Fruit fly (Drosophila melanogaster) ovary, adult (tissue): ENCODE data around the gene stx.

Experiments used
- CG17801 ChIP-seq: fragments of 200-800 bp; optimal IDR thresholded peaks from 2 replicates; lab custom pipeline; 2019; ENCODE audit warnings: missing biosample characterization, mild to moderate bottlenecking, missing genetic modification characterization, moderate library complexity; ENCODE audit not compliant: partially characterized antibody

stx gene

DNA sequence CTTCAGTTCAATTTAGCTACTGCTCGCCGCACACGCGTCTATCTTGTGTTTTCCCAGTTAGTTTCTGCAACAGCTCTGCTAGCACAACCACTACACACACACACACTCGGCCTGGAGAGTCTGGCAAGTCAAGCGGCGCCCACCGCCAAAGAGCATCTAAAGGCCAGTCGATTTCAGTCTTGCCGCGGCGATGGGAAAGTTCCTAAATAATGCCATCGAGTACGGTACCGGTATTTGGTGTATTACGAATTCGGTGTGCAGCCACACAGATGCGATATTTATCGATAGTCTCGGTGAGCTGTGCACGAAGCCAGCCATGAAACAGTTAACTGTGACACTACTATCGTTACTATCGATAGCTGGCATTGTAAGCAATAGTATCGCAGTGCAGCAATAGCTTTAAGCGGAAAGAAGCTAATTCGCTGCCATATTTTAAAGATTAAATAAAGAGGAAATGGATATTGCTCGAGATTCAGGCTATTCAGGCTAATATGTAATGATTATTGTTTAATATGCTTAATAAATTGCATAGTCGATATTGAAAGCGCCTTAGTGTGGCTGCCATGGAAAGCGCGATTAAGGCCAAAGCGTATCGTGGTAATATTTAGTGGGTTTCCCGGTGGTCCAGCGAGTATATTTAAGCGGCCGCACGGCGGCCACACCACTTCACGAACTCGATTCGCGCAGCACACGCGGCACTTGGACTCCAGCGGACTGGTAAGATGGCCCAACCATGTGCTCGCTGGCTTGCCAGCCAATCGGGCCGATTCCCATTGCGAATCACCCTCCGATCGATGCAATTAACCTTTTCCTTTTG lies at the start of gene stx:
TSS of gene stx (minus strand) at position 171 of the 817 bp plus-strand sequence.
- peak; percentile 19 for TF ChIP-seq CG17801

- TF ChIP-seq CG17801 = no peak
These were observed 44.5 kb upstream of the stx start for dm6 chrX:10789279-10789678.

- TF ChIP-seq CG17801 = no peak
These were observed 42.6 kb upstream of the stx start for dm6 chrX:10787352-10787751.

dm6 chrX:10786443-10787097 lies 41.8 kb upstream of the stx start, which contains the start of the genes Ant2 and sesB:
Gene Ant2, minus strand, starts transcription at chrX:10786907.
Gene sesB, minus strand, starts transcription at chrX:10786958.
- TF ChIP-seq CG17801 = no peak

- no peak for TF ChIP-seq CG17801
These were observed 41.2 kb upstream of the stx start for dm6 chrX:10785920-10786361.

DNA sequence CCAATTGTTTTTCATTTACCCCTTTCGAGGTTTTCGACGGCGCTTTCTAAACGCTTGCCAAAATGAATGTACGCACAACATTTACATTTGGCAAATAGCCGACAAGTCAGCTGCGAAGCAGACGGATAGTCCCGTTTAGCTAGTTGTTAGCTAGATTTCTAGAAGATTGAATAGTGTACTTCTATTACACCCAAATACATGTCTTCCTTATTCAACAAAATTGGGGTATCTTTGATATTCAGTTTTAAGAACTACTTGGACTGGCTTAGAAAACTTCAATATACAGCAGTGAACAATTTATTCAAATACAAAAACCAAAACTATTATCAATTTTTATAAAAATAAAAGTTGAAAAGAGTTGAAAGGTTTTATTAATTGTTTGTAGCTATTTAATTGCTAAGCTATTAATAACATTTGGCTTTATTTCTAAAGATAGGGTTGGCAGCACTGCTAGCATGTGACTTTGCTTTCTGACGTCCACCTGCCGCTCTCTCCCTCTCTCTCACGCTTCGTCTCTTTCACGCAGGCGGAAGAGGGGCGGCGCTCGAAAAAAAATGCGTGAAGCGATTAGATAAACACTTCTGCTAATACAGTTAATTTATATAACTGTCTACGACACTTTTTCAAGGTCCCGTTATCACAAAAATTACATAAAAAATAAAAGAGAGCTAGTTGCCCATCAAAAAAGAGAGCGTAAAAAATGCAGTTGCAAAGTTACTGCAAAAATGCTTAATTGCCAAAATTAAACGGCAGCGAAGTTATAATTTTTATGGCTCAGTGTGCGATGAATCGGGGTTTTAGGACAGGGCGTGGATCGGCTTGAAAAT lies 40.3 kb upstream of the stx start:
- TF ChIP-seq CG17801 = no peak

- no peak for TF ChIP-seq CG17801
These were observed 39.6 kb upstream of the stx start for dm6 chrX:10784330-10784778.

DNA sequence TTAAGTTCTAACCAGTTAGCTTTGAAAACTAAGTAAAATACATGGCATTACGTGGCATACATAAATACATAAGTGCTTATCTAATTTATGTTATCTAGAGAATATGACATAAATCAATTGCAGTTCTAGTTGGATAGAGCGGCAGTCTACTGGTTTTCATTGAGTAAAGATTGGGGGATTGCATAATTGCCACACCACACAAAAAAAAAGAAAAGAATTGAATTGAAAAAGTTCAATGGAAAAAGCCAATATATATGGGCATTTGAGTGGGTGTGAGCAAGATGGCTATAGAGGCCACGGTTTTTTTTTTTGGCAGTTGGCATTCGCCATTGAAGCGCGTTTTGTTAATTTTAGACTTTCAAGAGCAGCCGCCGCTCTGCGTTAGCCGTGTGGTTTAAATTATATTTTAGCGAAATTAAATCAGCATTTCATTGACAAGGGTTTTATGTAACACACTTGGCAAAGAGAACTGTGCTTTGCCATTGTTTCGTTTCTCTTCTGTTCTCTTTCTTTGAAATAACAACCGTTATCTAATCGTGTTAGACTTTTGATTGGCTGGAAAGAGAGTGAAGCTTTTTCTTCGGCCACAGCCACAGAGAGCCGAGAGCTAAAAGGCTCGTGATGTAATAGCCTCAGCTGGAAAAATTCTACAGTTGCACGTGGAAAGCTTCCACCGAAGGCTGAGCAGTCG lies 38.8 kb upstream of the stx start:
- TF ChIP-seq CG17801 = no peak

- TF ChIP-seq CG17801 = peak; percentile 73
These were observed 30.9 kb upstream of the stx start for dm6 chrX:10775690-10776089.

DNA sequence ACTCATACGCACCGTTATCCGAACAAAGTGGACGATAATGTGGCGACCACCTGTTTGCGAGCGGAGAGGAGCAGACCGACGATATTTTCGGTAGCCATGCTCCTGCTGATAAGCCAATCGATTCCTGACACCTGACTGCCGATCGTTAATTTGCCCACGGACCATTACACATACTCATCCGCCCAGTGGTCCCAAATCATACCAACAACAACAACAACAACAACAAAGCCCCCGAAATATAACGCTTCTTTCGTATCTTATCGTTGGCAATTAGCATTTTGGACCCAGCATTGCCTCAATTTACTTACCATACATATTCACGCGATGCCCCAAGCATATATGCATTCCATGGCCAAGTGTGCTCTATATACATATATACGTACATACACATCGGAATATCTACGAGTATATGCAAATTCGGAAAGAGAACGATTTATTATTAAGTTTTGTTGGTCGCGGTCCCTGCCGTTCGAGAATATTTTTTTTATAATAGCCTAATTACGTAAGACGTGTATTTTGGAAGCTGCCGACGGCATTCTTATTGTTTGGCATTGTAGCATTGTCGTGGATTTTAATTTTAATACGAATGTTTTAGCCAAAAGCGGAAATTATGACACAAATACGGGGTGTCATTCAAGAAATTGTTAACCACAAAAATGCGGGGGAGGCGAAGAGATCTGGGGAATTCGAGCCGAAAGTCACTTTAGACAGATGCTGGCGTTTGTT lies 30.4 kb upstream of the stx start:
- no peak for TF ChIP-seq CG17801

DNA sequence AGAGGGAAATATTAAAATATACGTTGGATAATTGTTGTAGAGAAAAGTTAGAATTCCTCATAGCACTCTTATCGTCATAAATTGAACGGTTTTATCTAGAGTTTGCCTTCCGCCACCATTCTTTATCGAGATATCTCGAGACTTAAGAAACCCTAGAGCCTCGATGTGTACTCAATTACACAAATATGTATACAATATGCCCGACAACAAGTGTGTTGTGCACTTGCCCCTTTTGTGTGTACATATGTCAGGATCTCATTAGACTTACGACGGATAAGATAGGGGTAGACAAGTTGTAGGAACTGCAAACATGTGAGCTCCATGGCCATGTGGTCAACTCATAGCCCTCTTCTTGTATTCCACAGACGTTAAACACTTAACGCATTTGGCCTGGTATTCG lies 28.8 kb upstream of the stx start:
- no peak for TF ChIP-seq CG17801

- no peak for TF ChIP-seq CG17801
These were observed 27.9 kb upstream of the stx start for dm6 chrX:10772634-10773033.

DNA sequence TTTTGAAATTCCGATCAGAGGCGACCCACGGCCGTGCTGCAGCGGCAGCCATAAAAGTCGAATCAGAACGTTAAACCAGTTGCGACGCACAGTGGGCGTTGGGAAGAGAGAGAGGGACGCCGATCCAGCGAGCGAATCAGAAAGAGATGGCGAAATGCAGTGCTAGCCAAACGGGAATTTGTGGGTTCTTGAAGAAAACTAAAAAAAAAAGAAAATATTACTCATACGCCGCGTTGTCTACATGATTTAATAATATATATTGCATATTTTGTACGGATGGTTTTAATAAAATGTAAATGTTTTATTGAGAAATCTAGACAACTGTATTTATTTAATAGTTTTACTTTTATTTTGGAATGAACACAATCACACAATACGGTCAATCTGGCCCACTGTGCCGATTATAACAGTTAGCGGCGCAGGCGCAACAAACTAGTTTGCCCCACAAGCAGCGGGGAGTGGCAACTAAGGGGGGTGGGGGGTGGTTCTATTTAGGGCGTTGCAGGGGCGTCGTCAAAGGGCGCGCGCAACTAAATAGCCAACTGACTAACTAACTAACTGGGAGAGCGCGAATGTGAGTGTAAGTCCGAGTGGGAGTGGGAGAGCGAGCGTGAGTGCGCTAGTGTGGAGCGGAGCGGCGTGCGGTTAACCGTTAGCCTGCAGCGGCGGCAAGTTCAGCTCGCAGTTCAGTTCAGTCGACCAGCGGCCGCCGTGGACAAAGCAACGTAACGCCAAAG lies 27.3 kb upstream of the stx start, which contains the start of gene CG15211:
TSS of gene CG15211 (plus strand) at position 686 of the 737 bp plus-strand sequence.
- peak; percentile 8 for TF ChIP-seq CG17801

DNA sequence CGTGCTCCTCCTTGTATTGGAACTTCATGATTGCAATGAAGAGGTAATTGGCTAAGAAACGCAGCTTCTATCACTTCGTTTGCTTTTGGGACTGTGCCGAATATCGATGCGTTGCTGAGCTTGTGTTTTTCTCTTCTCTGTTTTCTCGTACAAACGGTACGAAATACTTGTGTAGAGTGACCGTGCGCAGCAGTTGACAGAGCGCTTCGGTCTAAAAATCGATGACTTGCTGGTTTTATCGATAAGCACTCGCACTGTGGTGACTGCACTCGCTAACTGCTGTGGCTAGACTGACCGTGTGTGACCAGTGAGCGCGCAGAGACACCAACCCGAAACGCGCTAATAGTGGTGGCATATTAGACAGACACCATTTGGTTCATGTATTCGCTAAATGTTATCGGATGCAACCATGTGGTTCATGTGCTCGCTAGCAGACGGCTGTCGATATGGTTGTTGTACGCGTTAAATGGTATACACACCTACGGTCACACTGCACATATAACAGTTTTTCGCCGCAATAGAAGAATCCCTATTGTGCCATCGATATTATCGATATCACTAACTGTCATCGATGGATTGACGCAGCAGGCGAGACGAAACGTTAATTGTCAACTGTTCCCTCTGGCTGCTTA lies 23.4 kb upstream of the stx start, which contains the start of the genes Atg8a and BTBD9:
TSS of gene Atg8a (minus strand) at position 296 of the 632 bp plus-strand sequence.
TSS of gene BTBD9 (plus strand) at position 495 of the 632 bp plus-strand sequence.
- TF ChIP-seq CG17801 = peak; percentile 58
